Fruit fly (Drosophila melanogaster): ENCODE data around the gene CG7706.

The CG7706 gene

dm6 chr3R:18663525-18663924 is 14.1 kb upstream of the CG7706 start, which contains the start of the genes Cpsf73 and Gos28 (continued):
- TF ChIP-seq sima (GFP tag; optimal IDR thresholded peaks at IDR 0.05) (no peak), sqz (GFP tag; optimal IDR thresholded peaks at IDR 0.05) (no peak), CG17912 (GFP tag; optimal IDR thresholded peaks at IDR 0.05) (no peak), CG10147 (GFP tag; optimal IDR thresholded peaks at IDR 0.05) (peak; percentile 13), NC2β (GFP tag; optimal IDR thresholded peaks at IDR 0.05) (peak; percentile 44), Xbp1 (GFP tag; optimal IDR thresholded peaks at IDR 0.05) (peak; percentile 6), CG4282 (GFP tag; optimal IDR thresholded peaks at IDR 0.05) (peak; percentile 12), tll (GFP tag; optimal IDR thresholded peaks at IDR 0.05) (peak in 1 of 2 experiments; percentile 74), grau (tag; optimal IDR thresholded peaks at IDR 0.05) (peak; percentile 29), Hmr (GFP tag; optimal IDR thresholded peaks at IDR 0.05) (no peak), z (GFP tag; IDR thresholded peaks at IDR 0.05) (no peak), CG2116 (GFP tag; optimal IDR thresholded peaks at IDR 0.05) (peak; percentile 51), CG7372 (GFP tag; IDR thresholded peaks at IDR 0.05) (no peak), Bgb (GFP tag; IDR thresholded peaks at IDR 0.05; ENCODE audit: partially characterized antibody) (peak; percentile 15; the same call in 1 of the 2 replicates), ham (GFP tag; IDR thresholded peaks at IDR 0.05) (no peak), sr (GFP tag; IDR thresholded peaks at IDR 0.05) (no peak), gfzf (GFP tag; optimal IDR thresholded peaks at IDR 0.05) (peak; percentile 91), CG18011 (GFP tag; optimal IDR thresholded peaks at IDR 0.05) (peak; percentile 15), ssp (GFP tag; IDR thresholded peaks at IDR 0.05) (peak; percentile 84), Dref (GFP tag; IDR thresholded peaks at IDR 0.05) (no peak), CG6791 (GFP tag; IDR thresholded peaks at IDR 0.05; ENCODE audit: partially characterized antibody) (no peak), CG15514 (GFP tag; optimal IDR thresholded peaks at IDR 0.05) (peak; percentile 85), vnd (GFP tag; IDR thresholded peaks at IDR 0.05; ENCODE audit: partially characterized antibody) (no peak), croc (GFP tag; conservative IDR thresholded peaks at IDR 0.05) (no peak), CG9932 (GFP tag; IDR thresholded peaks at IDR 0.05) (no peak), CG7357 (GFP tag; IDR thresholded peaks at IDR 0.05) (0 out of 3 replicates have a peak, but pooled peaks have one; percentile 26), CG3407 (GFP tag; optimal IDR thresholded peaks at IDR 0.05) (no peak), CG1832 (GFP tag; optimal IDR thresholded peaks at IDR 0.05) (no peak), CG12769 (tag; optimal IDR thresholded peaks at IDR 0.05) (peak; percentile 47), CG1603 (tag; optimal IDR thresholded peaks at IDR 0.05) (peak; percentile 83), az2 (GFP tag; optimal IDR thresholded peaks at IDR 0.05) (no peak), CHES-1-like (GFP tag; optimal IDR thresholded peaks at IDR 0.05) (peak; percentile 61), HmgZ (tag; optimal IDR thresholded peaks at IDR 0.05) (peak; percentile 73), aop (GFP tag; IDR thresholded peaks at IDR 0.05) (no peak), stc (GFP tag; IDR thresholded peaks at IDR 0.05) (no peak), phol (tag; optimal IDR thresholded peaks at IDR 0.05) (peak; percentile 53), CG4404 (GFP tag; IDR thresholded peaks at IDR 0.05) (no peak), h (optimal IDR thresholded peaks at IDR 0.05) (no peak), Neu2 (GFP tag; optimal IDR thresholded peaks at IDR 0.05; ENCODE audit: borderline replicate concordance) (no peak), Trl (optimal IDR thresholded peaks at IDR 0.05) (no peak), Trl (GFP tag; optimal IDR thresholded peaks at IDR 0.05) (no peak), Mes4 (GFP tag; optimal IDR thresholded peaks at IDR 0.05) (peak; percentile 14), CG34422 (GFP tag; IDR thresholded peaks at IDR 0.05) (peak; percentile 78; the same call in 2 of the 3 replicates), chinmo (GFP tag; IDR thresholded peaks at IDR 0.05; ENCODE audit: partially characterized antibody) (no peak), fd102C (GFP tag; optimal IDR thresholded peaks at IDR 0.05) (no peak), CG7786 (GFP tag; optimal IDR thresholded peaks at IDR 0.05) (peak; percentile 3), D19B (GFP tag; optimal IDR thresholded peaks at IDR 0.05) (no peak), CG7271 (tag; optimal IDR thresholded peaks at IDR 0.05) (peak; percentile 1), CG2199 (GFP tag; IDR thresholded peaks at IDR 0.05) (no peak), fu2 (GFP tag; optimal IDR thresholded peaks at IDR 0.05) (no peak), zfh2 (GFP tag; optimal IDR thresholded peaks at IDR 0.05) (no peak), dpn (GFP tag; optimal IDR thresholded peaks at IDR 0.05) (no peak)
